Worm (Caenorhabditis elegans): ENCODE measurements around the gene kcc-1.

The kcc-1 gene

ce11 chrIV:7188030-7188429 lies 18.0 kb upstream of the kcc-1 start, which contains the start of gene C42D4.13:
Gene C42D4.13, minus strand, starts transcription at chrIV:7188130.
- TF ChIP-seq nhr-23 (tag; optimal IDR thresholded peaks at IDR 0.05) (no peak), lsy-2 (tag; optimal IDR thresholded peaks at IDR 0.05) (no peak), elt-3 (tag; optimal IDR thresholded peaks at IDR 0.05) (no peak), unc-39 (tag; optimal IDR thresholded peaks at IDR 0.05) (no peak), dmd-4 (tag; optimal IDR thresholded peaks at IDR 0.05) (no peak), nhr-21 (tag; optimal IDR thresholded peaks at IDR 0.05) (no peak), Y55F3AM.14 (GFP tag; optimal IDR thresholded peaks at IDR 0.05) (no peak), ZK546.5 (tag; optimal IDR thresholded peaks at IDR 0.05) (no peak), ztf-1 (GFP tag; conservative IDR thresholded peaks at IDR 0.05) (no peak), sma-3 (GFP tag; optimal IDR thresholded peaks at IDR 0.05) (no peak)

ce11 chrIV:7188528-7189422 lies 17.3 kb upstream of the kcc-1 start, which contains the start of gene srlf-7:
Gene srlf-7, plus strand, starts transcription at chrIV:7189287.
- no peak for TF ChIP-seq nhr-12 (tag; optimal IDR thresholded peaks at IDR 0.05)
- peak; percentile 76 for TF ChIP-seq crh-2 (tag; optimal IDR thresholded peaks at IDR 0.05)
- peak; percentile 82 for TF ChIP-seq sma-9 (GFP tag; optimal IDR thresholded peaks at IDR 0.05)
- TF ChIP-seq sma-9 (tag; optimal IDR thresholded peaks at IDR 0.05) = no peak
- TF ChIP-seq blmp-1 (tag; optimal IDR thresholded peaks at IDR 0.05; ENCODE audit: insufficient read depth) = peak; percentile 77
- TF ChIP-seq ztf-1 (GFP tag; conservative IDR thresholded peaks at IDR 0.05) = no peak
- TF ChIP-seq mbf-1 (tag; optimal IDR thresholded peaks at IDR 0.05) = no peak
- TF ChIP-seq F13H6.1 (tag; optimal IDR thresholded peaks at IDR 0.05) = peak; percentile 43
- TF ChIP-seq sma-3 (GFP tag; optimal IDR thresholded peaks at IDR 0.05) = peak; percentile 78
- peak; percentile 41 for TF ChIP-seq nhr-21 (tag; optimal IDR thresholded peaks at IDR 0.05)
- TF ChIP-seq mdl-1 (tag; optimal IDR thresholded peaks at IDR 0.05) = peak in 1 of 2 experiments; percentile 11
- peak; percentile 21 for TF ChIP-seq C34F6.9 (tag; optimal IDR thresholded peaks at IDR 0.05)
- TF ChIP-seq nhr-25 (tag; optimal IDR thresholded peaks at IDR 0.05) = peak; percentile 70
- TF ChIP-seq egl-27 (tag; optimal IDR thresholded peaks at IDR 0.05) = peak; percentile 77
- peak; percentile 98 for TF ChIP-seq fos-1 (tag; optimal IDR thresholded peaks at IDR 0.05)
- peak; percentile 75 for TF ChIP-seq gmeb-1 (tag; optimal IDR thresholded peaks at IDR 0.05)
- peak; percentile 27 for TF ChIP-seq nhr-129 (tag; optimal IDR thresholded peaks at IDR 0.05)

- peak; percentile 51 for TF ChIP-seq gmeb-1 (tag; optimal IDR thresholded peaks at IDR 0.05)
- peak; percentile 0 for TF ChIP-seq nhr-21 (tag; optimal IDR thresholded peaks at IDR 0.05)
- no peak for TF ChIP-seq ceh-16 (tag; optimal IDR thresholded peaks at IDR 0.05)
- peak; percentile 83 for TF ChIP-seq sma-9 (GFP tag; optimal IDR thresholded peaks at IDR 0.05)
- TF ChIP-seq sma-9 (tag; optimal IDR thresholded peaks at IDR 0.05) = no peak
- TF ChIP-seq crh-2 (tag; optimal IDR thresholded peaks at IDR 0.05) = peak; percentile 47
- no peak for TF ChIP-seq peb-1 (tag; optimal IDR thresholded peaks at IDR 0.05)
- TF ChIP-seq sma-3 (GFP tag; optimal IDR thresholded peaks at IDR 0.05) = peak; percentile 38
- peak; percentile 78 for TF ChIP-seq fos-1 (tag; optimal IDR thresholded peaks at IDR 0.05)
These were observed 15.7 kb upstream of the kcc-1 start for ce11 chrIV:7190409-7190808.

- TF ChIP-seq nhr-129 (tag; optimal IDR thresholded peaks at IDR 0.05) = no peak
- no peak for TF ChIP-seq elt-1 (tag; optimal IDR thresholded peaks at IDR 0.05)
- no peak for TF ChIP-seq ceh-82 (tag; optimal IDR thresholded peaks at IDR 0.05)
- TF ChIP-seq nhr-77 (tag; optimal IDR thresholded peaks at IDR 0.05) = no peak
- TF ChIP-seq crh-2 (tag; optimal IDR thresholded peaks at IDR 0.05) = no peak
- no peak for TF ChIP-seq ceh-16 (tag; optimal IDR thresholded peaks at IDR 0.05)
- no peak for TF ChIP-seq C34F6.9 (tag; optimal IDR thresholded peaks at IDR 0.05)
- TF ChIP-seq fos-1 (tag; optimal IDR thresholded peaks at IDR 0.05) = no peak
- no peak for TF ChIP-seq sma-3 (GFP tag; optimal IDR thresholded peaks at IDR 0.05)
- TF ChIP-seq gmeb-1 (tag; optimal IDR thresholded peaks at IDR 0.05) = no peak
- no peak for TF ChIP-seq unc-39 (tag; optimal IDR thresholded peaks at IDR 0.05)
- no peak for TF ChIP-seq lin-39 (tag; optimal IDR thresholded peaks at IDR 0.05)
- no peak for TF ChIP-seq lsy-2 (tag; optimal IDR thresholded peaks at IDR 0.05)
- no peak for TF ChIP-seq ama-1 (optimal IDR thresholded peaks at IDR 0.05)
These were observed 14.3 kb upstream of the kcc-1 start, which contains the start of gene R13A1.5 for ce11 chrIV:7191745-7192144. Gene R13A1.5, minus strand, starts transcription at chrIV:7191845.

ce11 chrIV:7195734-7196133 lies 10.3 kb upstream of the kcc-1 start, which contains the start of gene best-16:
Gene best-16, minus strand, starts transcription at chrIV:7195834.
- TF ChIP-seq alr-1 (tag; optimal IDR thresholded peaks at IDR 0.05) (no peak), lin-39 (tag; optimal IDR thresholded peaks at IDR 0.05) (no peak), skn-1 (tag; optimal IDR thresholded peaks at IDR 0.05) (no peak), crh-2 (tag; optimal IDR thresholded peaks at IDR 0.05) (no peak), nhr-12 (tag; optimal IDR thresholded peaks at IDR 0.05) (no peak)
